Worm (Caenorhabditis elegans) whole organism, L1 larva: Measurements from ENCODE around the gene dbn-1.

Experiments used
- ceh-82 ChIP-seq, 3 experiments: fragments of 150-350 bp in 1 of 3; sonication (generic microtip) in 2 of 3; optimal IDR thresholded peaks; 2 replicates each; lab custom pipeline; 2014 to 2017; ENCODE audit warnings: missing biosample characterization in 3 of 3, missing genetic modification characterization in 3 of 3
- ces-1 ChIP-seq: fragments of 150-350 bp; optimal IDR thresholded peaks from 2 replicates; lab custom pipeline; 2014; ENCODE audit warnings: missing biosample characterization, missing genetic modification reagents, missing genetic modification characterization
- lin-15B ChIP-seq: fragments of 150-350 bp; sonication (generic microtip); optimal IDR thresholded peaks from 3 replicates; lab custom pipeline; 2014; ENCODE audit warnings: missing biosample characterization, missing genetic modification characterization
- lin-35 ChIP-seq, 2 experiments: fragments of 150-350 bp; optimal IDR thresholded peaks; 2 replicates each; lab custom pipeline; 2014; ENCODE audit warnings: missing biosample characterization in 2 of 2, missing genetic modification characterization in 2 of 2, missing genetic modification reagents in 2 of 2
- nhr-237 ChIP-seq: fragments of 150-350 bp; optimal IDR thresholded peaks from 2 replicates; lab custom pipeline; 2014; ENCODE audit warnings: missing biosample characterization, missing genetic modification characterization
- nhr-28 ChIP-seq: fragments of 150-350 bp; optimal IDR thresholded peaks from 2 replicates; lab custom pipeline; 2014; ENCODE audit warnings: missing biosample characterization, missing genetic modification characterization
- nhr-76 ChIP-seq: sonication (generic microtip); optimal IDR thresholded peaks from 2 replicates; lab custom pipeline; 2017; ENCODE audit warnings: missing biosample characterization, missing genetic modification characterization
- pag-3 ChIP-seq: sonication (generic microtip); optimal IDR thresholded peaks from 2 replicates; lab custom pipeline; 2017; ENCODE audit warnings: missing genetic modification characterization, mild to moderate bottlenecking, missing compliant biosample characterization, antibody characterized with exemption, borderline replicate concordance; ENCODE audit not compliant: insufficient read depth
- skn-1 ChIP-seq: fragments of 150-350 bp; optimal IDR thresholded peaks from 2 replicates; lab custom pipeline; 2014; ENCODE audit warnings: missing biosample characterization, missing genetic modification characterization
- sptf-1 ChIP-seq: fragments of 150-350 bp; optimal IDR thresholded peaks from 2 replicates; lab custom pipeline; 2014; ENCODE audit warnings: missing biosample characterization, missing genetic modification characterization
- unc-130 ChIP-seq: fragments of 150-350 bp; optimal IDR thresholded peaks from 2 replicates; lab custom pipeline; 2017; ENCODE audit warnings: missing biosample characterization, missing genetic modification characterization, inconsistent platforms
- zag-1 ChIP-seq: fragments of 150-350 bp; optimal IDR thresholded peaks from 2 replicates; lab custom pipeline; 2014; ENCODE audit warnings: missing biosample characterization, missing genetic modification characterization

- no peak for TF ChIP-seq nhr-28 (tag; lab: Kevin White, UChicago)
- TF ChIP-seq pag-3, result no peak
- TF ChIP-seq nhr-237 (tag; lab: Kevin White, UChicago), result no peak
- no peak for TF ChIP-seq nhr-76 (tag; lab: Kevin White, UChicago)
- no peak for TF ChIP-seq lin-35 (GFP tag; optimal IDR thresholded peaks at IDR 0.05; lab: Kevin White, UChicago)
- TF ChIP-seq zag-1 (tag; lab: Kevin White, UChicago), result no peak
- TF ChIP-seq ceh-82 (tag; optimal IDR thresholded peaks at IDR 0.05; lab: Kevin White, UChicago), result no peak
- TF ChIP-seq lin-15B (tag; lab: Kevin White, UChicago), result no peak
- no peak for TF ChIP-seq unc-130
- no peak for TF ChIP-seq ces-1 (GFP tag; lab: Kevin White, UChicago)
- TF ChIP-seq sptf-1 (tag; lab: Kevin White, UChicago), result no peak
- no peak for TF ChIP-seq skn-1 (tag; lab: Kevin White, UChicago)
Observed at ce11 chrIII:13729760-13730159, 32.1 kb downstream of the dbn-1 start.
